Worm (Caenorhabditis elegans): ENCODE data around the gene lips-9.

ce11 chrII:12966274-12966673 is 31.1 kb upstream of the lips-9 start:
- TF ChIP-seq nhr-237 (tag; optimal IDR thresholded peaks at IDR 0.05) (no peak), fos-1 (tag; optimal IDR thresholded peaks at IDR 0.05) (no peak), lin-13 (GFP tag; optimal IDR thresholded peaks at IDR 0.05) (no peak), unc-39 (tag; optimal IDR thresholded peaks at IDR 0.05) (no peak), unc-62 (GFP tag; optimal IDR thresholded peaks at IDR 0.05) (no peak), crh-2 (tag; optimal IDR thresholded peaks at IDR 0.05) (no peak), sma-3 (GFP tag; optimal IDR thresholded peaks at IDR 0.05) (no peak), nhr-77 (tag; optimal IDR thresholded peaks at IDR 0.05) (no peak), ztf-4 (tag; optimal IDR thresholded peaks at IDR 0.05) (no peak), lin-39 (tag; optimal IDR thresholded peaks at IDR 0.05) (no peak), ZK546.5 (tag; optimal IDR thresholded peaks at IDR 0.05) (no peak)

All from whole organism, L2 larva.